Worm (Caenorhabditis elegans) whole organism, early embryonic: Measurements from ENCODE around the gene F14D2.14.

Experiments used
- B0310.2 ChIP-seq: sonication (generic microtip); optimal IDR thresholded peaks from 2 replicates; lab custom pipeline; 2016; ENCODE audit warnings: mild to moderate bottlenecking, missing genetic modification characterization, missing compliant biosample characterization
- F13C5.2 ChIP-seq: sonication (generic microtip); optimal IDR thresholded peaks from 2 replicates; lab custom pipeline; 2017; ENCODE audit warnings: mild to moderate bottlenecking, missing genetic modification characterization, inconsistent platforms, missing compliant biosample characterization
- aly-1 ChIP-seq: sonication (generic microtip); optimal IDR thresholded peaks from 2 replicates; lab custom pipeline; 2016; ENCODE audit warnings: missing genetic modification characterization, missing compliant biosample characterization
- ama-1 ChIP-seq: fragments of 150-350 bp; optimal IDR thresholded peaks from 2 replicates; lab custom pipeline; 2014
- ceh-13 ChIP-seq: fragments of 200-800 bp; sonication (Bioruptor generic); optimal IDR thresholded peaks from 2 replicates; lab custom pipeline; 2018; ENCODE audit warnings: mild to moderate bottlenecking, missing genetic modification characterization, missing compliant biosample characterization
- ceh-36 ChIP-seq: sonication (generic microtip); optimal IDR thresholded peaks from 2 replicates; lab custom pipeline; 2016; ENCODE audit warnings: missing genetic modification characterization, inconsistent platforms, missing compliant biosample characterization
- ets-7 ChIP-seq: sonication (generic microtip); optimal IDR thresholded peaks from 2 replicates; lab custom pipeline; 2016; ENCODE audit warnings: missing genotype, missing genetic modification characterization, missing compliant biosample characterization
- flt-1 ChIP-seq: fragments of 200-800 bp; sonication (Bioruptor generic); IDR thresholded peaks from 2 replicates; pipeline ENCODE4 v1.3.6; 2022; ENCODE audit warnings: missing genetic modification characterization, missing compliant biosample characterization
- hmbx-1 ChIP-seq: sonication (generic microtip); optimal IDR thresholded peaks from 2 replicates; lab custom pipeline; 2016; ENCODE audit warnings: mild to moderate bottlenecking, missing genetic modification characterization, missing compliant biosample characterization
- hmg-4 ChIP-seq: fragments of 200-800 bp; sonication (Bioruptor generic); optimal IDR thresholded peaks from 2 replicates; lab custom pipeline; 2018; ENCODE audit warnings: mild to moderate bottlenecking, missing genetic modification characterization, missing compliant biosample characterization
- hnd-1 ChIP-seq: sonication (generic microtip); optimal IDR thresholded peaks from 2 replicates; lab custom pipeline; 2016; ENCODE audit warnings: missing genetic modification characterization, missing compliant biosample characterization
- pes-1 ChIP-seq: fragments of 200-800 bp; sonication (Bioruptor generic); IDR thresholded peaks from 2 replicates; pipeline ENCODE4 v1.3.6; 2022; ENCODE audit warnings: missing genetic modification reagents, missing genetic modification characterization, missing compliant biosample characterization
- scrt-1 ChIP-seq: fragments of 200-800 bp; sonication (Bioruptor generic); IDR thresholded peaks from 2 replicates; pipeline ENCODE4 v1.3.6; 2022; ENCODE audit warnings: missing genetic modification characterization, missing compliant biosample characterization
- sea-1 ChIP-seq: fragments of 200-800 bp; sonication (Bioruptor generic); conservative IDR thresholded peaks from 2 replicates; pipeline ENCODE4 v1.3.6; 2022; ENCODE audit warnings: missing genetic modification characterization, missing compliant biosample characterization
- tbx-11 ChIP-seq: fragments of 200-800 bp; sonication (Bioruptor generic); IDR thresholded peaks from 2 replicates; pipeline ENCODE4 v1.3.6; 2022; ENCODE audit warnings: missing genetic modification characterization, missing compliant biosample characterization
- tbx-37 ChIP-seq: fragments of 200-800 bp; sonication (Bioruptor generic); conservative IDR thresholded peaks from 2 replicates; pipeline ENCODE4 v1.3.6; 2022; ENCODE audit warnings: missing genetic modification reagents, missing genetic modification characterization, missing compliant biosample characterization
- tra-4 ChIP-seq: sonication (generic microtip); optimal IDR thresholded peaks from 2 replicates; lab custom pipeline; 2017; ENCODE audit warnings: missing genetic modification characterization, missing compliant biosample characterization

The F14D2.14 gene

ce11 chrII:3322257-3322656 lies 25.5 kb downstream of the F14D2.14 start, which contains the start of gene Y46D2A.1:
Y46D2A.1 (plus strand) TSS chrII:3322557.
- TF ChIP-seq ets-7 (tag; lab: Kevin White, UChicago) (no peak), hmg-4 (GFP tag; lab: Kevin White, UChicago) (no peak), B0310.2 (tag; lab: Kevin White, UChicago) (no peak), flt-1 (GFP tag; lab: Robert Waterston, UW) (no peak), F13C5.2 (tag; lab: Kevin White, UChicago) (no peak), tra-4 (tag; lab: Kevin White, UChicago) (no peak), ceh-13 (GFP tag; lab: Kevin White, UChicago) (no peak), hmbx-1 (tag; lab: Kevin White, UChicago) (no peak), scrt-1 (GFP tag; lab: Robert Waterston, UW) (no peak), aly-1 (tag; lab: Kevin White, UChicago) (no peak), tbx-37 (no peak), pes-1 (GFP tag; lab: Robert Waterston, UW) (no peak), ceh-36 (no peak), tbx-11 (no peak), hnd-1 (tag; lab: Kevin White, UChicago) (no peak), sea-1 (GFP tag; lab: Robert Waterston, UW) (no peak), ama-1 (no peak)

ce11 chrII:3318839-3319238 lies 29.0 kb downstream of the F14D2.14 start:
- TF ChIP-seq pes-1 (GFP tag; lab: Robert Waterston, UW) (no peak), hnd-1 (tag; lab: Kevin White, UChicago) (no peak), B0310.2 (tag; lab: Kevin White, UChicago) (no peak), F13C5.2 (tag; lab: Kevin White, UChicago) (no peak), ceh-36 (no peak), aly-1 (tag; lab: Kevin White, UChicago) (no peak)

- TF ChIP-seq B0310.2 (tag; lab: Kevin White, UChicago) (no peak), hmbx-1 (tag; lab: Kevin White, UChicago) (no peak), hnd-1 (tag; lab: Kevin White, UChicago) (no peak), sea-1 (GFP tag; lab: Robert Waterston, UW) (no peak)
Measured at ce11 chrII:3313442-3313841, 34.3 kb downstream of the F14D2.14 start, which contains the start of gene F39E9.6. F39E9.6 (minus strand) TSS chrII:3313542.

- no peak for TF ChIP-seq tbx-11
- TF ChIP-seq hnd-1 (tag; lab: Kevin White, UChicago): no peak
Measured at ce11 chrII:3310957-3311657, 36.7 kb downstream of the F14D2.14 start.

ce11 chrII:3309963-3310362 lies 37.8 kb downstream of the F14D2.14 start:
- TF ChIP-seq tbx-37: peak; percentile 35; the same call in 1 of the 2 replicates

- no peak for TF ChIP-seq flt-1 (GFP tag; lab: Robert Waterston, UW)
Measured at ce11 chrII:3303582-3303981, 44.2 kb downstream of the F14D2.14 start.

- TF ChIP-seq tbx-11 (no peak), sea-1 (GFP tag; lab: Robert Waterston, UW) (no peak), B0310.2 (tag; lab: Kevin White, UChicago) (no peak), aly-1 (tag; lab: Kevin White, UChicago) (no peak), hmg-4 (GFP tag; lab: Kevin White, UChicago) (no peak), flt-1 (GFP tag; lab: Robert Waterston, UW) (no peak), hmbx-1 (tag; lab: Kevin White, UChicago) (no peak), ceh-13 (GFP tag; lab: Kevin White, UChicago) (no peak)
Measured at ce11 chrII:3299457-3299856, 48.3 kb downstream of the F14D2.14 start, which contains the start of gene btb-22. btb-22 (plus strand) TSS chrII:3299757.

ce11 chrII:3297914-3298313 lies 49.9 kb downstream of the F14D2.14 start, which contains the start of gene btb-18:
btb-18 (plus strand) TSS chrII:3298214.
- TF ChIP-seq B0310.2 (tag; lab: Kevin White, UChicago): no peak
- TF ChIP-seq tbx-11: no peak
- TF ChIP-seq hnd-1 (tag; lab: Kevin White, UChicago): no peak
- no peak for TF ChIP-seq aly-1 (tag; lab: Kevin White, UChicago)
- no peak for TF ChIP-seq ama-1
- no peak for TF ChIP-seq F13C5.2 (tag; lab: Kevin White, UChicago)
- TF ChIP-seq pes-1 (GFP tag; lab: Robert Waterston, UW): no peak
